Fruit fly (Drosophila melanogaster): Measurements from ENCODE around the gene CG43739.

DNA sequence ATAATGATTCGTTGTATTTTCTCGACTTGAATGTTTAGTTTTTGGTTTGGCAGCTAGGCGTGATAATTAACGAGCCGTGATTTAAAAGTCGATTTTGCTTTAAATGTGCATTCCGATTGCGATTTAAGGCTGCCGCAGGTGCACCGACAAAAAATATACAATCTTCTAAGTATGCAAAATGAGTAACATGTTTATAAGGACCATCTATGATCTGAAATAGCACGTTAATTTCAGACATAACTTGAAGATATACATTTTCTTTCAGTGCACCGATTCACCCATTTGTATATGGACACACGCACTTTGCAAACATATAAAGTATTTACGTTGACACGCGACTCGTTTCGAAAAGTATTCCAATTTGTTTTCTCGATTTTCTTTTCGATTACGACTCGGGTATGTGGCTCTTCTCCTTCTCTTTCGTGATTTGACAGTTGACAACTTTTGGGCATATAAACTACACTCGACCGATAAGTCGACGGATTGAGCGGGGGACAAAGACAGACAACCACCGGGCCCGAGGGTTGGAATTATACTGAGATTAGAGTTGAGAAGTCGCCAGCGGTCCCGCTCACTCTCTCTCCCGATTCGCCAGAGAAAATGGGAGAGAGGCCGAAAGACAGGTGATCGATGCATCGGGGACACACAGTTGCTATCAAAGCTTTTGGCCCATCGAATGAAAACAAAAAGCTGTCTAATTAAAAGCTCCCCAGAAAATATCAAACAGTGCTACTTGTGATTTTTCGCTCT is 28.7 kb downstream of the CG43739 start:
- TF ChIP-seq CG15710 (tag; optimal IDR thresholded peaks at IDR 0.05), result no peak
- no peak for TF ChIP-seq CG13204 (GFP tag; optimal IDR thresholded peaks at IDR 0.05)

All from whole organism, pupa.